Fruit fly (Drosophila melanogaster) whole organism, embryonic: ENCODE data around the gene Indy.

Experiments used
- BEAF-32 ChIP-seq: fragments of 200-800 bp; sonication (Bioruptor generic); optimal IDR thresholded peaks from 3 replicates; lab custom pipeline; 2017; ENCODE audit warnings: missing biosample characterization, missing genetic modification characterization, mild to moderate bottlenecking, moderate library complexity, missing genetic modification reagents
- CG10959 ChIP-seq: fragments of 200-800 bp; sonication (Bioruptor generic); IDR thresholded peaks from 2 replicates; pipeline ENCODE4 v1.3.6; 2022; ENCODE audit warnings: missing biosample characterization, missing genetic modification characterization
- CG13287 ChIP-seq: fragments of 200-800 bp; sonication (Bioruptor generic); IDR thresholded peaks from 2 replicates; pipeline ENCODE4 v1.3.6; 2022; ENCODE audit warnings: missing biosample characterization, missing genetic modification characterization; ENCODE audit not compliant: partially characterized antibody
- CG13624 ChIP-seq: fragments of 200-800 bp; sonication (Bioruptor generic); optimal IDR thresholded peaks from 2 replicates; lab custom pipeline; 2016; ENCODE audit warnings: missing biosample characterization, missing genetic modification characterization
- CG14965 ChIP-seq: fragments of 200-800 bp; sonication (Bioruptor generic); optimal IDR thresholded peaks from 2 replicates; lab custom pipeline; 2016; ENCODE audit warnings: missing biosample characterization, missing genetic modification characterization, borderline replicate concordance
- CG15479 ChIP-seq: fragments of 200-800 bp; sonication (Bioruptor generic); optimal IDR thresholded peaks from 3 replicates; lab custom pipeline; 2019; ENCODE audit warnings: missing biosample characterization, mild to moderate bottlenecking, missing genetic modification characterization, moderate library complexity
- CG1603 ChIP-seq: fragments of 200-800 bp; sonication (Bioruptor generic); optimal IDR thresholded peaks from 2 replicates; lab custom pipeline; 2019; ENCODE audit warnings: missing biosample characterization, mild to moderate bottlenecking, missing genetic modification characterization, moderate library complexity
- CG17186 ChIP-seq: fragments of 200-800 bp; sonication (Bioruptor generic); optimal IDR thresholded peaks from 3 replicates; lab custom pipeline; 2017; ENCODE audit warnings: missing biosample characterization, missing genetic modification reagents, missing genetic modification characterization
- CG17328 ChIP-seq: fragments of 200-800 bp; sonication (Bioruptor generic); IDR thresholded peaks from 2 replicates; pipeline ENCODE4 v1.3.6; 2022; ENCODE audit warnings: missing biosample characterization, missing genetic modification characterization
- CG17361 ChIP-seq: fragments of 200-800 bp; sonication (Bioruptor generic); IDR thresholded peaks from 3 replicates; pipeline ENCODE4 v1.3.6; 2022; ENCODE audit warnings: missing biosample characterization, missing genetic modification characterization
- CG17568 ChIP-seq: fragments of 200-800 bp; sonication (Bioruptor generic); optimal IDR thresholded peaks from 2 replicates; lab custom pipeline; 2018; ENCODE audit warnings: missing biosample characterization, mild to moderate bottlenecking, missing genetic modification characterization, moderate library complexity
- CG1792 ChIP-seq: fragments of 200-800 bp; sonication (Bioruptor generic); optimal IDR thresholded peaks from 2 replicates; lab custom pipeline; 2016; ENCODE audit warnings: missing biosample characterization, missing genetic modification characterization
- CG18262 ChIP-seq: fragments of 200-800 bp; optimal IDR thresholded peaks from 3 replicates; lab custom pipeline; 2019; ENCODE audit warnings: missing biosample characterization, mild to moderate bottlenecking, missing genetic modification characterization, moderate library complexity
- CG2129 ChIP-seq: fragments of 200-800 bp; sonication (Bioruptor generic); IDR thresholded peaks from 2 replicates; pipeline ENCODE4 v1.3.6; 2022; ENCODE audit warnings: missing biosample characterization, missing genetic modification characterization; ENCODE audit not compliant: partially characterized antibody
- CG3407 ChIP-seq: fragments of 200-800 bp; sonication (Bioruptor generic); optimal IDR thresholded peaks from 2 replicates; lab custom pipeline; 2018; ENCODE audit warnings: missing biosample characterization, mild to moderate bottlenecking, missing genetic modification characterization
- CG3726 ChIP-seq: fragments of 200-800 bp; sonication (Bioruptor generic); IDR thresholded peaks from 3 replicates; pipeline ENCODE4, ENCODE4 v1.3.6; 2022; ENCODE audit warnings: missing biosample characterization, missing genetic modification characterization
- CG3838 ChIP-seq: fragments of 200-800 bp; sonication (Bioruptor generic); optimal IDR thresholded peaks from 3 replicates; lab custom pipeline; 2016; ENCODE audit warnings: missing biosample characterization, missing genetic modification characterization
- CG4282 ChIP-seq: fragments of 200-800 bp; sonication (Bioruptor generic); optimal IDR thresholded peaks from 2 replicates; lab custom pipeline; 2016; ENCODE audit warnings: missing biosample characterization, missing genetic modification characterization
- CG5180 ChIP-seq: fragments of 200-800 bp; sonication (Bioruptor generic); optimal IDR thresholded peaks from 3 replicates; lab custom pipeline; 2017; ENCODE audit warnings: missing biosample characterization, missing genetic modification characterization, mild to moderate bottlenecking, moderate library complexity, missing genetic modification reagents
- CG6689 ChIP-seq: fragments of 200-800 bp; sonication (Bioruptor generic); IDR thresholded peaks from 2 replicates; pipeline ENCODE4 v1.3.6; 2022; ENCODE audit warnings: missing biosample characterization, missing genetic modification characterization
- CG9797 ChIP-seq: fragments of 200-800 bp; sonication (Bioruptor generic); optimal IDR thresholded peaks from 3 replicates; lab custom pipeline; 2018; ENCODE audit warnings: missing biosample characterization, mild to moderate bottlenecking, missing genetic modification characterization
- CG9932 ChIP-seq: fragments of 200-800 bp; sonication (Bioruptor generic); IDR thresholded peaks from 2 replicates; pipeline ENCODE4 v1.3.6; 2022; ENCODE audit warnings: missing biosample characterization, missing genetic modification characterization
- CoRest ChIP-seq: fragments of 200-800 bp; sonication (Bioruptor generic); optimal IDR thresholded peaks from 3 replicates; lab custom pipeline; 2018; ENCODE audit warnings: missing biosample characterization, mild to moderate bottlenecking, missing genetic modification characterization, moderate library complexity
- Dref ChIP-seq: fragments of 200-800 bp; sonication (Bioruptor generic); IDR thresholded peaks from 2 replicates; pipeline ENCODE4 v1.3.6; 2022; ENCODE audit warnings: missing biosample characterization, missing genetic modification characterization
- ERR ChIP-seq: fragments of 200-800 bp; sonication (Bioruptor generic); optimal IDR thresholded peaks from 2 replicates; lab custom pipeline; 2016; ENCODE audit warnings: missing biosample characterization, missing genetic modification characterization
- HLH3B ChIP-seq: fragments of 200-800 bp; sonication (Bioruptor generic); IDR thresholded peaks from 2 replicates; pipeline ENCODE4 v1.3.6; 2022; ENCODE audit warnings: missing biosample characterization, missing genetic modification characterization
- Jarid2 ChIP-seq: fragments of 200-800 bp; sonication (Bioruptor generic); optimal IDR thresholded peaks from 3 replicates; lab custom pipeline; 2017; ENCODE audit warnings: mild to moderate bottlenecking, missing biosample characterization, missing genetic modification reagents, missing genetic modification characterization
- MESR4 ChIP-seq: fragments of 200-800 bp; sonication (Bioruptor generic); optimal IDR thresholded peaks from 2 replicates; lab custom pipeline; 2018; ENCODE audit warnings: missing biosample characterization, mild to moderate bottlenecking, missing genetic modification characterization, moderate library complexity
- Poxn ChIP-seq: fragments of 200-800 bp; sonication (Bioruptor generic); IDR thresholded peaks from 2 replicates; pipeline ENCODE4 v1.3.6; 2022; ENCODE audit warnings: missing biosample characterization, missing genetic modification characterization
- TFAM ChIP-seq: fragments of 200-800 bp; sonication (Bioruptor generic); optimal IDR thresholded peaks from 2 replicates; lab custom pipeline; 2017; ENCODE audit warnings: missing biosample characterization, missing genetic modification characterization, inconsistent platforms
- Vsx1 ChIP-seq: fragments of 200-800 bp; sonication (Bioruptor generic); optimal IDR thresholded peaks from 2 replicates; lab custom pipeline; 2017; ENCODE audit warnings: missing biosample characterization, mild to moderate bottlenecking, missing genetic modification characterization, missing genetic modification reagents
- al ChIP-seq: fragments of 200-800 bp; sonication (Bioruptor generic); IDR thresholded peaks from 2 replicates; pipeline ENCODE4 v1.3.6; 2022; ENCODE audit warnings: missing biosample characterization, missing genetic modification characterization
- ato ChIP-seq: fragments of 200-800 bp; sonication (Bioruptor generic); IDR thresholded peaks from 2 replicates; pipeline ENCODE4 v1.3.6; 2022; ENCODE audit warnings: missing biosample characterization, missing genetic modification characterization; ENCODE audit not compliant: partially characterized antibody
- ci ChIP-seq: fragments of 200-800 bp; sonication (Bioruptor generic); IDR thresholded peaks from 3 replicates; pipeline ENCODE4 v1.3.6; 2022; ENCODE audit warnings: missing biosample characterization, missing genetic modification characterization
- corto ChIP-seq: fragments of 200-800 bp; sonication (Bioruptor generic); optimal IDR thresholded peaks from 2 replicates; lab custom pipeline; 2016; ENCODE audit warnings: missing biosample characterization, mild to moderate bottlenecking, missing genetic modification characterization, moderate library complexity
- crp ChIP-seq, 2 experiments: fragments of 200-800 bp; sonication (Bioruptor generic); optimal IDR thresholded peaks; 2 replicates in 1 of 2; 3 replicates in 1 of 2; lab custom pipeline; 2017; ENCODE audit warnings: missing biosample characterization in 2 of 2, missing genetic modification characterization in 2 of 2, mild to moderate bottlenecking in 1 of 2, moderate library complexity in 1 of 2
- emc ChIP-seq: fragments of 200-800 bp; sonication (Bioruptor generic); optimal IDR thresholded peaks from 2 replicates; lab custom pipeline; 2016; ENCODE audit warnings: missing biosample characterization, missing genetic modification characterization
- gfzf ChIP-seq: fragments of 200-800 bp; sonication (Bioruptor generic); optimal IDR thresholded peaks from 2 replicates; lab custom pipeline; 2016; ENCODE audit warnings: missing biosample characterization, mild to moderate bottlenecking, missing genetic modification characterization, moderate library complexity
- grn ChIP-seq: fragments of 200-800 bp; sonication (Bioruptor generic); optimal IDR thresholded peaks from 3 replicates; lab custom pipeline; 2017; ENCODE audit warnings: missing biosample characterization, missing genetic modification characterization
- kah ChIP-seq: fragments of 200-800 bp; sonication (Bioruptor generic); optimal IDR thresholded peaks from 2 replicates; lab custom pipeline; 2018; ENCODE audit warnings: missing biosample characterization, mild to moderate bottlenecking, missing genetic modification characterization
- nau ChIP-seq: fragments of 200-800 bp; sonication (Bioruptor generic); optimal IDR thresholded peaks from 3 replicates; lab custom pipeline; 2017; ENCODE audit warnings: missing biosample characterization, mild to moderate bottlenecking, missing genetic modification characterization, missing genetic modification reagents
- nerfin-1 ChIP-seq: fragments of 200-800 bp; sonication (Bioruptor generic); optimal IDR thresholded peaks from 3 replicates; lab custom pipeline; 2019; ENCODE audit warnings: missing biosample characterization, mild to moderate bottlenecking, missing genetic modification characterization, moderate library complexity
- pfk ChIP-seq: fragments of 200-800 bp; sonication (Bioruptor generic); optimal IDR thresholded peaks from 2 replicates; lab custom pipeline; 2018; ENCODE audit warnings: missing biosample characterization, mild to moderate bottlenecking, missing genetic modification characterization, moderate library complexity
- phol ChIP-seq: fragments of 200-800 bp; sonication (Bioruptor generic); optimal IDR thresholded peaks from 3 replicates; lab custom pipeline; 2018; ENCODE audit warnings: missing biosample characterization, mild to moderate bottlenecking, missing genetic modification characterization, moderate library complexity
- prd ChIP-seq, 3 experiments: fragments of >200 bp in 2 of 3; fragments of 200-800 bp in 1 of 3; sonication (Bioruptor generic) in 1 of 3; optimal IDR thresholded peaks in 2 of 3; IDR thresholded peaks in 1 of 3; 2 replicates in 2 of 3; 3 replicates in 1 of 3; pipeline versions ENCODE4 v1.3.6 to Lab custom; 2017 to 2022; ENCODE audit warnings: missing biosample characterization in 1 of 3, missing genetic modification characterization in 1 of 3
- pzg ChIP-seq: fragments of 200-800 bp; sonication (Bioruptor generic); optimal IDR thresholded peaks from 3 replicates; lab custom pipeline; 2018; ENCODE audit warnings: missing biosample characterization, mild to moderate bottlenecking, missing genetic modification characterization, moderate library complexity
- salm ChIP-seq: fragments of 200-800 bp; sonication (Bioruptor generic); optimal IDR thresholded peaks from 2 replicates; lab custom pipeline; 2018; ENCODE audit warnings: missing biosample characterization, mild to moderate bottlenecking, missing genetic modification characterization
- slp2 ChIP-seq: fragments of 200-800 bp; sonication (Bioruptor generic); optimal IDR thresholded peaks from 2 replicates; lab custom pipeline; 2016; ENCODE audit warnings: missing biosample characterization, missing genetic modification characterization

The Indy gene

DNA sequence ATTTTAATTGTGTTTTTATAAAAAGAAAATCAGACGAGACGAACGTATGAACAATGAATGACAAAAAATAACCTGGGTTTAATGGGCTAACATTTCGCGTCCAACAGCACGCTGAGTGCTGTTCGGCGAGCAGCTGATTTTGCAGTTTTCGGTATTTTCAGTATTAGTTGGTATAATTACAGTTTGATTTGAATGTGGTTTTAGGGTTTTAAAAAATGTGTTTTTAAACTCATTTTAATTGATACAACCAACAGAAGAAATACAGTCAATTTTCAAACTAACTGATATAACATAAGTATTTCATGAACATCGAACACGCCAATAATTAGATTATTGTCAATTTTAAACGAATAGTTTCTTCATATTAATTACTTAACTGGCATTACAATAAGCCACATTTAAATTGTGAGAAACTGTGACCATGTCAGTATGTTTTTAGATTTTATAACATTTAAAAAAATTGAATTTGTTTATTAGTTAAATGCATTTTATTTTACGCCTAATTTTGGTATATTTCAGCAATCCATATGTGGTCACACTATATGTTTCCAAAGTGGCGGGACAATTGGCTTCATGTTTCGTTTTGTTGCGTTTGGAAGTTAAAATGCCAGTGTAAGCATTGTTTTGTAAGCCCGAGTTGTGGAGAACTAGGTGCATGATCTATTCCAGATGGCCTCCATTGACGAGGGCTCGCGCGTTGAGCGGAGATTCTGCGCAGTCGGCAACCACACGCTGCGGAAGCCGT lies 25.3 kb downstream of the Indy start, which contains the start of the genes CG14073 and HipHop (continued):
- TF ChIP-seq CG13287 (GFP tag; lab: Robert Waterston, UW) (no peak), CG3838 (GFP tag; lab: Kevin White, UChicago) (no peak), Jarid2 (GFP tag; lab: Kevin White, UChicago) (no peak), gfzf (GFP tag; lab: Kevin White, UChicago) (peak; percentile 74), prd (optimal IDR thresholded peaks at IDR 0.05; lab: Kevin White, UChicago) (no peak), prd (GFP tag; IDR thresholded peaks at IDR 0.05; lab: Robert Waterston, UW) (no peak), emc (no peak), CoRest (tag; lab: Kevin White, UChicago) (no peak), CG2129 (no peak), CG18262 (tag; lab: Kevin White, UChicago) (no peak), kah (GFP tag; lab: Kevin White, UChicago) (no peak), CG9932 (GFP tag; lab: Robert Waterston, UW) (no peak), pzg (GFP tag; lab: Kevin White, UChicago) (peak; percentile 43), ato (GFP tag; lab: Robert Waterston, UW) (no peak), CG9797 (peak; percentile 70), salm (tag; lab: Kevin White, UChicago) (no peak), CG15479 (GFP tag; lab: Kevin White, UChicago) (no peak), crp (GFP tag; optimal IDR thresholded peaks at IDR 0.05; lab: Kevin White, UChicago) (peak in 1 of 2 experiments; percentile 86), CG17568 (GFP tag; lab: Kevin White, UChicago) (no peak), CG10959 (GFP tag; lab: Robert Waterston, UW) (no peak), al (GFP tag; lab: Robert Waterston, UW) (no peak), CG1792 (GFP tag; lab: Kevin White, UChicago) (no peak), CG14965 (GFP tag; lab: Kevin White, UChicago) (no peak), Vsx1 (GFP tag; lab: Kevin White, UChicago) (no peak), ERR (GFP tag; lab: Kevin White, UChicago) (no peak), CG17328 (GFP tag; lab: Robert Waterston, UW) (no peak), HLH3B (GFP tag; lab: Robert Waterston, UW) (no peak), Dref (no peak), CG6689 (GFP tag; lab: Robert Waterston, UW) (no peak), grn (no peak), CG1603 (tag; lab: Kevin White, UChicago) (peak; percentile 3), CG3726 (no peak), ci (GFP tag; lab: Robert Waterston, UW) (no peak), slp2 (no peak), Poxn (no peak), corto (GFP tag; lab: Kevin White, UChicago) (no peak), CG17361 (GFP tag; lab: Robert Waterston, UW) (no peak), CG17186 (GFP tag; lab: Kevin White, UChicago) (peak; percentile 99), CG4282 (no peak), nau (GFP tag; lab: Kevin White, UChicago) (no peak), pfk (GFP tag; lab: Kevin White, UChicago) (no peak), CG3407 (GFP tag; lab: Kevin White, UChicago) (no peak), CG13624 (no peak), phol (tag; lab: Kevin White, UChicago) (peak; percentile 4), BEAF-32 (GFP tag; lab: Kevin White, UChicago) (peak; percentile 22), TFAM (GFP tag; lab: Kevin White, UChicago) (no peak), CG5180 (GFP tag; lab: Kevin White, UChicago) (no peak), MESR4 (GFP tag; lab: Kevin White, UChicago) (peak; percentile 16), nerfin-1 (no peak)
